In genomic region chrX:9554346-9554808, dm6 we compare ENCODE assay signal across 5 fruit fly cellular contexts.
A peak's percentile ranks its signal among the peaks of the same experiment; 100 is the strongest.
TF ChIP-seq lines count a peak whose summit lies in the region.

Gene RpS28b (plus strand): TSS chrX:9554623.

- peak; percentile 56 for TF ChIP-seq CTCF in whole organism, embryonic (GFP tag; optimal IDR thresholded peaks at IDR 0.05; lab: Kevin White, UChicago)

TF ChIP-seq in whole organism, adult, 20 proteins besides CTCF, POLR2A, EP300 and RAD21 (continues in another document):
- TF ChIP-seq CG14711 (tag; optimal IDR thresholded peaks at IDR 0.05; lab: Kevin White, UChicago) (peak; percentile 62), CG7045 (GFP tag; optimal IDR thresholded peaks at IDR 0.05; lab: Kevin White, UChicago) (peak; percentile 63), cnc (optimal IDR thresholded peaks at IDR 0.05; lab: Kevin White, UChicago) (no peak), CG7101 (tag; optimal IDR thresholded peaks at IDR 0.05; lab: Kevin White, UChicago) (peak; percentile 94), ovo (GFP tag; optimal IDR thresholded peaks at IDR 0.05; lab: Kevin White, UChicago) (peak; percentile 98), tj (GFP tag; optimal IDR thresholded peaks at IDR 0.05; lab: Kevin White, UChicago) (peak; percentile 84), CG33017 (tag; optimal IDR thresholded peaks at IDR 0.05; lab: Kevin White, UChicago) (peak; percentile 58), CG12768 (GFP tag; optimal IDR thresholded peaks at IDR 0.05; lab: Kevin White, UChicago) (peak; percentile 74), Clk (GFP tag; optimal IDR thresholded peaks at IDR 0.05; lab: Kevin White, UChicago) (peak; percentile 3), cic (GFP tag; optimal IDR thresholded peaks at IDR 0.05; lab: Kevin White, UChicago) (peak; percentile 44), Hr96 (GFP tag; optimal IDR thresholded peaks at IDR 0.05; lab: Kevin White, UChicago) (peak; percentile 98), CG11617 (GFP tag; optimal IDR thresholded peaks at IDR 0.05; lab: Kevin White, UChicago) (peak; percentile 94), bab1 (GFP tag; optimal IDR thresholded peaks at IDR 0.05; lab: Kevin White, UChicago) (peak; percentile 92), CG1620 (GFP tag; optimal IDR thresholded peaks at IDR 0.05; lab: Kevin White, UChicago) (peak; percentile 98), kay (GFP tag; lab: Kevin White, UChicago; ENCODE audit: borderline replicate concordance) (no peak), toe (GFP tag; optimal IDR thresholded peaks at IDR 0.05; lab: Kevin White, UChicago) (peak; percentile 41), Crg-1 (GFP tag; optimal IDR thresholded peaks at IDR 0.05; lab: Kevin White, UChicago) (peak; percentile 92), Mnt (GFP tag; optimal IDR thresholded peaks at IDR 0.05; lab: Kevin White, UChicago) (peak; percentile 95)

TF ChIP-seq in whole organism, embryonic, 481 proteins besides CTCF, POLR2A, EP300 and RAD21 (continues in another document):
- TF ChIP-seq CG31365 (tag; optimal IDR thresholded peaks at IDR 0.05; lab: Kevin White, UChicago) = peak; percentile 81
- peak; percentile 83 for TF ChIP-seq so (GFP tag; IDR thresholded peaks at IDR 0.05; lab: Robert Waterston, UW)
- peak; percentile 77 for TF ChIP-seq CG3838 (GFP tag; optimal IDR thresholded peaks at IDR 0.05; lab: Kevin White, UChicago)
- TF ChIP-seq nmo (GFP tag; optimal IDR thresholded peaks at IDR 0.05; lab: Kevin White, UChicago) = peak; percentile 64
- peak; percentile 40 for TF ChIP-seq CG7556 (GFP tag; optimal IDR thresholded peaks at IDR 0.05; lab: Kevin White, UChicago)
- TF ChIP-seq Rfx (GFP tag; IDR thresholded peaks at IDR 0.05; lab: Robert Waterston, UW) = peak; percentile 98
- peak; percentile 38 for TF ChIP-seq CG8290 (GFP tag; optimal IDR thresholded peaks at IDR 0.05; lab: Kevin White, UChicago)
- peak; percentile 78 to 98 for TF ChIP-seq CG8290 (tag; optimal IDR thresholded peaks at IDR 0.05; lab: Kevin White, UChicago)
- no peak for TF ChIP-seq lov (optimal IDR thresholded peaks at IDR 0.05; lab: Kevin White, UChicago)
- peak; percentile 97 for TF ChIP-seq lov (GFP tag; IDR thresholded peaks at IDR 0.05; lab: Robert Waterston, UW)
- TF ChIP-seq maf-S (GFP tag; optimal IDR thresholded peaks at IDR 0.05; lab: Kevin White, UChicago) = peak; percentile 85
- peak; percentile 66 for TF ChIP-seq gcm2 (GFP tag; optimal IDR thresholded peaks at IDR 0.05; lab: Kevin White, UChicago)
- peak; percentile 91 for TF ChIP-seq CG8089 (GFP tag; optimal IDR thresholded peaks at IDR 0.05; lab: Kevin White, UChicago)
- peak; percentile 38 for TF ChIP-seq D19A (tag; optimal IDR thresholded peaks at IDR 0.05; lab: Kevin White, UChicago)
- peak; percentile 99 for TF ChIP-seq Ets97D (GFP tag; optimal IDR thresholded peaks at IDR 0.05; lab: Kevin White, UChicago)
- TF ChIP-seq bowl (GFP tag; IDR thresholded peaks at IDR 0.05; lab: Robert Waterston, UW) = peak; percentile 81
- TF ChIP-seq Atf6 (GFP tag; IDR thresholded peaks at IDR 0.05; lab: Robert Waterston, UW) = peak; percentile 80
- peak; percentile 83 for TF ChIP-seq NC2α (GFP tag; optimal IDR thresholded peaks at IDR 0.05; lab: Kevin White, UChicago)
- peak; percentile 94 for TF ChIP-seq NC2β (GFP tag; optimal IDR thresholded peaks at IDR 0.05; lab: Kevin White, UChicago)

TF ChIP-seq in whole organism, prepupa, 60 proteins besides CTCF, POLR2A, EP300 and RAD21 (continues in another document):
- TF ChIP-seq esn (GFP tag; optimal IDR thresholded peaks at IDR 0.05; lab: Kevin White, UChicago) (peak; percentile 87), fd85E (GFP tag; optimal IDR thresholded peaks at IDR 0.05; lab: Kevin White, UChicago) (peak; percentile 9), acj6 (GFP tag; optimal IDR thresholded peaks at IDR 0.05; lab: Kevin White, UChicago) (peak; percentile 69), CG11294 (GFP tag; IDR thresholded peaks at IDR 0.05; lab: Robert Waterston, UW) (peak; percentile 59), CG4318 (GFP tag; optimal IDR thresholded peaks at IDR 0.05; lab: Kevin White, UChicago) (no peak), Met (GFP tag; optimal IDR thresholded peaks at IDR 0.05; lab: Kevin White, UChicago) (peak; percentile 79), CG9139 (GFP tag; optimal IDR thresholded peaks at IDR 0.05; lab: Kevin White, UChicago) (peak; percentile 83), CG6792 (GFP tag; optimal IDR thresholded peaks at IDR 0.05; lab: Kevin White, UChicago) (peak; percentile 63), OdsH (GFP tag; optimal IDR thresholded peaks at IDR 0.05; lab: Kevin White, UChicago) (peak; percentile 74), CG6163 (GFP tag; IDR thresholded peaks at IDR 0.05; lab: Robert Waterston, UW) (peak; percentile 92), fd59A (GFP tag; optimal IDR thresholded peaks at IDR 0.05; lab: Kevin White, UChicago) (peak; percentile 72), CG3919 (GFP tag; optimal IDR thresholded peaks at IDR 0.05; lab: Kevin White, UChicago) (peak; percentile 88), vri (GFP tag; optimal IDR thresholded peaks at IDR 0.05; lab: Kevin White, UChicago) (no peak), CG10631 (GFP tag; optimal IDR thresholded peaks at IDR 0.05; lab: Kevin White, UChicago) (peak; percentile 54), CG3032 (tag; optimal IDR thresholded peaks at IDR 0.05; lab: Kevin White, UChicago) (peak; percentile 56), Sox15 (GFP tag; optimal IDR thresholded peaks at IDR 0.05; lab: Kevin White, UChicago) (peak; percentile 23), CG11902 (GFP tag; optimal IDR thresholded peaks at IDR 0.05; lab: Kevin White, UChicago) (peak; percentile 58), net (GFP tag; optimal IDR thresholded peaks at IDR 0.05; lab: Kevin White, UChicago) (peak; percentile 80), dsx (GFP tag; optimal IDR thresholded peaks at IDR 0.05; lab: Kevin White, UChicago; ENCODE audit: poor library complexity, severe bottlenecking) (peak; percentile 47)

TF ChIP-seq in whole organism, pupa, 21 proteins besides CTCF, POLR2A, EP300 and RAD21:
- TF ChIP-seq CG15710 (tag; optimal IDR thresholded peaks at IDR 0.05; lab: Kevin White, UChicago) (peak; percentile 57), CG32121 (GFP tag; IDR thresholded peaks at IDR 0.05; lab: Robert Waterston, UW) (peak; percentile 61; the same call in 1 of the 2 replicates), CG14655 (GFP tag; optimal IDR thresholded peaks at IDR 0.05; lab: Kevin White, UChicago) (no peak), CG17806 (tag; optimal IDR thresholded peaks at IDR 0.05; lab: Kevin White, UChicago) (peak; percentile 7), D1 (tag; optimal IDR thresholded peaks at IDR 0.05; lab: Kevin White, UChicago) (no peak), CG10348 (GFP tag; IDR thresholded peaks at IDR 0.05; lab: Robert Waterston, UW) (no peak), CG9948 (tag; optimal IDR thresholded peaks at IDR 0.05; lab: Kevin White, UChicago) (no peak), fd96Ca (GFP tag; IDR thresholded peaks at IDR 0.05; lab: Robert Waterston, UW) (peak; percentile 73), EcR (GFP tag; optimal IDR thresholded peaks at IDR 0.05; lab: Kevin White, UChicago) (peak; percentile 45), CG4496 (GFP tag; IDR thresholded peaks at IDR 0.05; lab: Robert Waterston, UW) (peak; percentile 96), gl (tag; optimal IDR thresholded peaks at IDR 0.05; lab: Kevin White, UChicago) (peak; percentile 60), CG12605 (GFP tag; IDR thresholded peaks at IDR 0.05; lab: Robert Waterston, UW) (peak; percentile 78), Pif1A (GFP tag; optimal IDR thresholded peaks at IDR 0.05; lab: Kevin White, UChicago) (no peak), CG8301 (tag; optimal IDR thresholded peaks at IDR 0.05; lab: Kevin White, UChicago) (peak; percentile 20), Snoo (tag; optimal IDR thresholded peaks at IDR 0.05; lab: Kevin White, UChicago) (peak; percentile 91), Ets98B (GFP tag; IDR thresholded peaks at IDR 0.05; lab: Robert Waterston, UW) (peak; percentile 73), CG13204 (GFP tag; optimal IDR thresholded peaks at IDR 0.05; lab: Kevin White, UChicago) (no peak), CG34367 (tag; optimal IDR thresholded peaks at IDR 0.05; lab: Kevin White, UChicago) (peak; percentile 82), CG8159 (tag; optimal IDR thresholded peaks at IDR 0.05; lab: Kevin White, UChicago) (peak; percentile 2), Pif1B (GFP tag; optimal IDR thresholded peaks at IDR 0.05; lab: Kevin White, UChicago) (peak; percentile 65), rn (GFP tag; IDR thresholded peaks at IDR 0.05; lab: Robert Waterston, UW) (peak; percentile 69)

TF ChIP-seq in whole organism, wandering third instar larva, 38 proteins besides CTCF, POLR2A, EP300 and RAD21 (continues in another document):
- TF ChIP-seq dl (GFP tag; optimal IDR thresholded peaks at IDR 0.05; lab: Kevin White, UChicago; ENCODE audit: insufficient read depth in 1 of 2, partially characterized antibody in 2 of 2) (no peak), Hr83 (GFP tag; optimal IDR thresholded peaks at IDR 0.05; lab: Kevin White, UChicago; ENCODE audit: poor library complexity, severe bottlenecking) (peak; percentile 97), ey (GFP tag; optimal IDR thresholded peaks at IDR 0.05; lab: Kevin White, UChicago) (peak; percentile 27), psq (GFP tag; optimal IDR thresholded peaks at IDR 0.05; lab: Kevin White, UChicago) (peak; percentile 20), OdsH (GFP tag; optimal IDR thresholded peaks at IDR 0.05; lab: Kevin White, UChicago) (peak; percentile 52), Mio (GFP tag; optimal IDR thresholded peaks at IDR 0.05; lab: Kevin White, UChicago) (peak; percentile 45), h (GFP tag; optimal IDR thresholded peaks at IDR 0.05; lab: Kevin White, UChicago) (peak; percentile 79), HLH106 (tag; optimal IDR thresholded peaks at IDR 0.05; lab: Kevin White, UChicago) (peak; percentile 76), Hr78 (GFP tag; optimal IDR thresholded peaks at IDR 0.05; lab: Kevin White, UChicago) (no peak), dsf (GFP tag; optimal IDR thresholded peaks at IDR 0.05; lab: Kevin White, UChicago; ENCODE audit: borderline replicate concordance) (no peak), dmrt93B (GFP tag; optimal IDR thresholded peaks at IDR 0.05; lab: Kevin White, UChicago) (peak; percentile 96), CrebA (GFP tag; optimal IDR thresholded peaks at IDR 0.05; lab: Kevin White, UChicago; ENCODE audit: borderline replicate concordance) (no peak), jim (GFP tag; optimal IDR thresholded peaks at IDR 0.05; lab: Kevin White, UChicago) (no peak), tai (GFP tag; optimal IDR thresholded peaks at IDR 0.05; lab: Kevin White, UChicago) (no peak), Sp1 (GFP tag; optimal IDR thresholded peaks at IDR 0.05; lab: Kevin White, UChicago) (peak; percentile 90), fru (GFP tag; optimal IDR thresholded peaks at IDR 0.05; lab: Kevin White, UChicago) (peak; percentile 69), CG9705 (GFP tag; optimal IDR thresholded peaks at IDR 0.05; lab: Kevin White, UChicago) (peak; percentile 94), foxo (GFP tag; optimal IDR thresholded peaks at IDR 0.05; lab: Kevin White, UChicago) (peak in 1 of 2 experiments; percentile 62), pan (optimal IDR thresholded peaks at IDR 0.05; lab: Kevin White, UChicago) (no peak), Rel (GFP tag; optimal IDR thresholded peaks at IDR 0.05; lab: Kevin White, UChicago) (no peak), Rel (tag; optimal IDR thresholded peaks at IDR 0.05; lab: Kevin White, UChicago) (peak; percentile 66), GATAd (GFP tag; optimal IDR thresholded peaks at IDR 0.05; lab: Kevin White, UChicago) (no peak), Myc (optimal IDR thresholded peaks at IDR 0.05; lab: Kevin White, UChicago) (peak; percentile 31)
